Fruit fly (Drosophila melanogaster) whole organism, embryonic: ENCODE data around the gene wapl.

Experiments used
- BEAF-32 ChIP-seq: fragments of 200-800 bp; sonication (Bioruptor generic); optimal IDR thresholded peaks from 3 replicates; lab custom pipeline; 2017; ENCODE audit warnings: missing biosample characterization, missing genetic modification characterization, mild to moderate bottlenecking, moderate library complexity, missing genetic modification reagents
- CG10274 ChIP-seq: fragments of 200-800 bp; sonication (Bioruptor generic); optimal IDR thresholded peaks from 3 replicates; lab custom pipeline; 2017; ENCODE audit warnings: missing biosample characterization, mild to moderate bottlenecking, missing genetic modification characterization
- CG11560 ChIP-seq: fragments of 200-800 bp; sonication (Bioruptor generic); IDR thresholded peaks from 3 replicates; pipeline ENCODE4 v1.3.6; 2022; ENCODE audit warnings: missing biosample characterization, missing genetic modification characterization
- CG13287 ChIP-seq: fragments of 200-800 bp; sonication (Bioruptor generic); IDR thresholded peaks from 2 replicates; pipeline ENCODE4 v1.3.6; 2022; ENCODE audit warnings: missing biosample characterization, missing genetic modification characterization; ENCODE audit not compliant: partially characterized antibody
- CG14710 ChIP-seq: fragments of 200-800 bp; sonication (Bioruptor generic); optimal IDR thresholded peaks from 3 replicates; lab custom pipeline; 2019; ENCODE audit warnings: missing biosample characterization, mild to moderate bottlenecking, missing genetic modification characterization, moderate library complexity
- CG14860 ChIP-seq: fragments of 200-800 bp; sonication (Bioruptor generic); IDR thresholded peaks from 3 replicates; pipeline ENCODE4 v1.3.6; 2022; ENCODE audit warnings: missing biosample characterization, missing genetic modification characterization; ENCODE audit not compliant: partially characterized antibody
- CG15514 ChIP-seq: fragments of 200-800 bp; sonication (Bioruptor generic); optimal IDR thresholded peaks from 3 replicates; lab custom pipeline; 2017; ENCODE audit warnings: missing biosample characterization, missing genetic modification characterization, mild to moderate bottlenecking, moderate library complexity, missing genetic modification reagents
- CG16813 ChIP-seq: fragments of 200-800 bp; sonication (Bioruptor generic); IDR thresholded peaks from 3 replicates; pipeline ENCODE4 v1.3.6; 2022; ENCODE audit warnings: missing biosample characterization, missing genetic modification characterization; ENCODE audit not compliant: partially characterized antibody
- CG17186 ChIP-seq: fragments of 200-800 bp; sonication (Bioruptor generic); optimal IDR thresholded peaks from 3 replicates; lab custom pipeline; 2017; ENCODE audit warnings: missing biosample characterization, missing genetic modification reagents, missing genetic modification characterization
- CG2116 ChIP-seq: fragments of 200-800 bp; sonication (Bioruptor generic); optimal IDR thresholded peaks from 3 replicates; lab custom pipeline; 2018; ENCODE audit warnings: missing biosample characterization, mild to moderate bottlenecking, missing genetic modification characterization
- CG34376 ChIP-seq: fragments of 200-800 bp; sonication (Bioruptor generic); optimal IDR thresholded peaks from 2 replicates; lab custom pipeline; 2018; ENCODE audit warnings: missing biosample characterization, mild to moderate bottlenecking, missing genetic modification characterization
- Camta ChIP-seq: fragments of 200-800 bp; sonication (Bioruptor generic); optimal IDR thresholded peaks from 2 replicates; lab custom pipeline; 2016; ENCODE audit warnings: missing biosample characterization, missing genetic modification characterization
- Dll ChIP-seq: fragments of 200-800 bp; sonication (Bioruptor generic); IDR thresholded peaks from 4 replicates; pipeline ENCODE4 v1.3.6; 2022; ENCODE audit warnings: missing biosample characterization, missing genetic modification characterization; ENCODE audit not compliant: partially characterized antibody
- Doc3 ChIP-seq: fragments of 200-800 bp; sonication (Bioruptor generic); IDR thresholded peaks from 3 replicates; pipeline ENCODE4 v1.3.6; 2022; ENCODE audit warnings: missing biosample characterization, missing genetic modification characterization; ENCODE audit not compliant: partially characterized antibody
- Dp ChIP-seq: fragments of 200-800 bp; sonication (Bioruptor generic); optimal IDR thresholded peaks from 2 replicates; lab custom pipeline; 2018; ENCODE audit warnings: missing biosample characterization, mild to moderate bottlenecking, missing genetic modification characterization, moderate library complexity
- Dref ChIP-seq: fragments of 200-800 bp; sonication (Bioruptor generic); IDR thresholded peaks from 2 replicates; pipeline ENCODE4 v1.3.6; 2022; ENCODE audit warnings: missing biosample characterization, missing genetic modification characterization
- E2f2 ChIP-seq: fragments of 200-800 bp; sonication (Bioruptor generic); IDR thresholded peaks from 2 replicates; pipeline ENCODE4 v1.3.6; 2022; ENCODE audit warnings: missing biosample characterization, missing genetic modification characterization
- HLH4C ChIP-seq: fragments of 200-800 bp; sonication (Bioruptor generic); IDR thresholded peaks from 3 replicates; pipeline ENCODE4 v1.3.6; 2022; ENCODE audit warnings: missing biosample characterization, missing genetic modification characterization; ENCODE audit not compliant: partially characterized antibody
- Jarid2 ChIP-seq: fragments of 200-800 bp; sonication (Bioruptor generic); optimal IDR thresholded peaks from 3 replicates; lab custom pipeline; 2017; ENCODE audit warnings: mild to moderate bottlenecking, missing biosample characterization, missing genetic modification reagents, missing genetic modification characterization
- Lim3 ChIP-seq: fragments of 200-800 bp; sonication (Bioruptor generic); IDR thresholded peaks from 2 replicates; pipeline ENCODE4 v1.3.6; 2022; ENCODE audit warnings: missing biosample characterization, missing genetic modification characterization
- MBD-R2 ChIP-seq: fragments of 200-800 bp; sonication (Bioruptor generic); IDR thresholded peaks from 2 replicates; pipeline ENCODE4 v1.3.6; 2022; ENCODE audit warnings: missing biosample characterization, missing genetic modification characterization
- Sry-β ChIP-seq: fragments of 200-800 bp; sonication (Bioruptor generic); optimal IDR thresholded peaks from 2 replicates; lab custom pipeline; 2018; ENCODE audit warnings: missing biosample characterization, mild to moderate bottlenecking, missing genetic modification characterization, moderate library complexity
- Sry-δ ChIP-seq: fragments of 200-800 bp; sonication (Bioruptor generic); optimal IDR thresholded peaks from 2 replicates; lab custom pipeline; 2016; ENCODE audit warnings: missing biosample characterization, missing genetic modification characterization
- Usf ChIP-seq: fragments of 200-800 bp; sonication (Bioruptor generic); optimal IDR thresholded peaks from 2 replicates; lab custom pipeline; 2017; ENCODE audit warnings: missing genotype, missing biosample characterization, missing genetic modification characterization
- amos ChIP-seq: fragments of 200-800 bp; sonication (Bioruptor generic); IDR thresholded peaks from 2 replicates; pipeline ENCODE4 v1.3.6; 2022; ENCODE audit warnings: missing biosample characterization, missing genetic modification characterization; ENCODE audit not compliant: partially characterized antibody
- ato ChIP-seq: fragments of 200-800 bp; sonication (Bioruptor generic); IDR thresholded peaks from 2 replicates; pipeline ENCODE4 v1.3.6; 2022; ENCODE audit warnings: missing biosample characterization, missing genetic modification characterization; ENCODE audit not compliant: partially characterized antibody
- bbx ChIP-seq: fragments of 200-800 bp; sonication (Bioruptor generic); IDR thresholded peaks from 2 replicates; pipeline ENCODE4 v1.3.6; 2022; ENCODE audit warnings: missing biosample characterization, missing genetic modification characterization; ENCODE audit not compliant: partially characterized antibody
- chinmo ChIP-seq: fragments of 200-800 bp; sonication (Bioruptor generic); IDR thresholded peaks from 4 replicates; pipeline ENCODE4 v1.3.6; 2022; ENCODE audit warnings: missing biosample characterization, missing genetic modification characterization; ENCODE audit not compliant: partially characterized antibody
- crc ChIP-seq: fragments of 200-800 bp; sonication (Bioruptor generic); optimal IDR thresholded peaks from 2 replicates; lab custom pipeline; 2016; ENCODE audit warnings: missing biosample characterization, missing genetic modification characterization
- crp ChIP-seq, 2 experiments: fragments of 200-800 bp; sonication (Bioruptor generic); optimal IDR thresholded peaks; 2 replicates in 1 of 2; 3 replicates in 1 of 2; lab custom pipeline; 2017; ENCODE audit warnings: missing biosample characterization in 2 of 2, missing genetic modification characterization in 2 of 2, mild to moderate bottlenecking in 1 of 2, moderate library complexity in 1 of 2
- dimm ChIP-seq: fragments of 200-800 bp; sonication (Bioruptor generic); IDR thresholded peaks from 2 replicates; pipeline ENCODE4 v1.3.6; 2022; ENCODE audit warnings: missing biosample characterization, missing genetic modification characterization
- hbn ChIP-seq: fragments of 200-800 bp; sonication (Bioruptor generic); IDR thresholded peaks from 2 replicates; pipeline ENCODE4 v1.3.6; 2022; ENCODE audit warnings: missing biosample characterization, missing genetic modification characterization; ENCODE audit not compliant: partially characterized antibody
- lilli ChIP-seq: fragments of 200-800 bp; sonication (Bioruptor generic); optimal IDR thresholded peaks from 3 replicates; lab custom pipeline; 2016; ENCODE audit warnings: missing biosample characterization, missing genetic modification characterization
- nerfin-2 ChIP-seq: fragments of 200-800 bp; sonication (Bioruptor generic); IDR thresholded peaks from 2 replicates; pipeline ENCODE4 v1.3.6; 2022; ENCODE audit warnings: missing biosample characterization, missing genetic modification characterization; ENCODE audit not compliant: partially characterized antibody
- onecut ChIP-seq: fragments of 200-800 bp; sonication (Bioruptor generic); IDR thresholded peaks from 2 replicates; pipeline ENCODE4 v1.3.6; 2022; ENCODE audit warnings: missing biosample characterization, missing genetic modification characterization
- phol ChIP-seq: fragments of 200-800 bp; sonication (Bioruptor generic); optimal IDR thresholded peaks from 3 replicates; lab custom pipeline; 2018; ENCODE audit warnings: missing biosample characterization, mild to moderate bottlenecking, missing genetic modification characterization, moderate library complexity
- pzg ChIP-seq: fragments of 200-800 bp; sonication (Bioruptor generic); optimal IDR thresholded peaks from 3 replicates; lab custom pipeline; 2018; ENCODE audit warnings: missing biosample characterization, mild to moderate bottlenecking, missing genetic modification characterization, moderate library complexity
- scrt ChIP-seq: fragments of 200-800 bp; sonication (Bioruptor generic); optimal IDR thresholded peaks from 2 replicates; lab custom pipeline; 2018; ENCODE audit warnings: missing biosample characterization, mild to moderate bottlenecking, missing genetic modification characterization, moderate library complexity
- ssp ChIP-seq: fragments of 200-800 bp; sonication (Bioruptor generic); IDR thresholded peaks from 2 replicates; pipeline ENCODE4 v1.3.6; 2022; ENCODE audit warnings: missing biosample characterization, missing genetic modification characterization
- tap ChIP-seq: fragments of 200-800 bp; optimal IDR thresholded peaks from 3 replicates; lab custom pipeline; 2019; ENCODE audit warnings: missing biosample characterization, mild to moderate bottlenecking, missing genetic modification characterization, moderate library complexity
- trem ChIP-seq: fragments of 200-800 bp; optimal IDR thresholded peaks from 3 replicates; lab custom pipeline; 2019; ENCODE audit warnings: missing biosample characterization, mild to moderate bottlenecking, missing genetic modification characterization, moderate library complexity
- zen2 ChIP-seq: fragments of 200-800 bp; sonication (Bioruptor generic); IDR thresholded peaks from 3 replicates; pipeline ENCODE4 v1.3.6; 2022; ENCODE audit warnings: missing biosample characterization, missing genetic modification characterization; ENCODE audit not compliant: partially characterized antibody

wapl gene

DNA sequence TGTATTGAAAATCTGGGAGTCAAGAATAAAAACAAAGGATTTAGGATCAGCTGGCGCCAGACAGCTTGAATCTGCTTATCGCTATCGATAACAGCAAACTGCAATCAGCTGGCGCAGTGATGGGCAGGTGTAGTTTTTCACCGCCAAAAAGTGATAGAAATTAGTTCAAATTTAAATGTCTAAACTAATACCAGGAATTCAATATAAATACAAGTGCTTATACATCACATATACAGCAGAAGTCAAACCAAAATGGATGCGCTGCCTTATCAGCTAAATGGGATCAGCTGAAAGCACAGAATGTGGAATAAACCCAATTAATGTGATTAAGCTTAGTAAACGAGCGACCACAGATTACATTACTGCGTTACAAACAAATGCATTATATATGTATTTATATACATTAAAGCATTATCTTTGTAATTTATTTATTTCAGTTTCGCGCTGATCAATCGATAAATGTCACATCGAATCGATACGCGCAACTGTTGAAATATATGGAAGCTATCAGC lies 22.0 kb upstream of the wapl start, which contains the start of gene pn:
Gene pn, plus strand, starts transcription at position 462 of the 512 bp plus-strand sequence.
- TF ChIP-seq Camta (GFP tag; lab: Kevin White, UChicago) = no peak
- TF ChIP-seq Dll (GFP tag; lab: Robert Waterston, UW) = peak; percentile 55; the same call in 2 of the 4 replicates
- TF ChIP-seq HLH4C (GFP tag; lab: Robert Waterston, UW) = peak; percentile 60; the same call in 2 of the 3 replicates
- TF ChIP-seq CG14860 (GFP tag; lab: Robert Waterston, UW) = 0 out of 3 replicates have a peak, but pooled peaks have one; percentile 44
- TF ChIP-seq scrt (GFP tag; lab: Kevin White, UChicago) = no peak
- peak; percentile 80 for TF ChIP-seq E2f2 (GFP tag; lab: Robert Waterston, UW)
- peak; percentile 20; the same call in 1 of the 2 replicates for TF ChIP-seq amos
- peak; percentile 15 for TF ChIP-seq CG15514 (GFP tag; lab: Kevin White, UChicago)
- no peak for TF ChIP-seq crc (GFP tag; lab: Kevin White, UChicago)
- TF ChIP-seq tap (tag; lab: Kevin White, UChicago) = no peak
- peak; percentile 25 for TF ChIP-seq pzg (GFP tag; lab: Kevin White, UChicago)
- TF ChIP-seq CG10274 (GFP tag; lab: Kevin White, UChicago) = no peak
- no peak for TF ChIP-seq dimm (GFP tag; lab: Robert Waterston, UW)
- peak; percentile 55 for TF ChIP-seq BEAF-32 (GFP tag; lab: Kevin White, UChicago)
- TF ChIP-seq MBD-R2 (GFP tag; lab: Robert Waterston, UW) = peak; percentile 33; the same call in 1 of the 2 replicates
- TF ChIP-seq onecut (GFP tag; lab: Robert Waterston, UW) = peak; percentile 6; the same call in 1 of the 2 replicates
- TF ChIP-seq Sry-β (GFP tag; lab: Kevin White, UChicago) = peak; percentile 80
- peak; percentile 8 for TF ChIP-seq phol (tag; lab: Kevin White, UChicago)
- 0 out of 2 replicates have a peak, but pooled peaks have one; percentile 27 for TF ChIP-seq ato (GFP tag; lab: Robert Waterston, UW)
- TF ChIP-seq Dref (GFP tag; lab: Robert Waterston, UW) = peak; percentile 62
- no peak for TF ChIP-seq ssp
- no peak for TF ChIP-seq lilli (GFP tag; lab: Kevin White, UChicago)
- TF ChIP-seq CG16813 (GFP tag; lab: Robert Waterston, UW) = 0 out of 3 replicates have a peak, but pooled peaks have one; percentile 39
- peak; percentile 57 for TF ChIP-seq Sry-δ (GFP tag; lab: Kevin White, UChicago)
- peak; percentile 55 to 83 for TF ChIP-seq crp (GFP tag; optimal IDR thresholded peaks at IDR 0.05; lab: Kevin White, UChicago)
- TF ChIP-seq CG34376 (GFP tag; lab: Kevin White, UChicago) = no peak
- peak; percentile 37 for TF ChIP-seq CG17186 (GFP tag; lab: Kevin White, UChicago)
- TF ChIP-seq zen2 = 0 out of 3 replicates have a peak, but pooled peaks have one; percentile 17
- TF ChIP-seq hbn (GFP tag; lab: Robert Waterston, UW) = peak; percentile 39; the same call in 1 of the 2 replicates
- TF ChIP-seq CG11560 (tag; lab: Robert Waterston, UW) = no peak
- peak; percentile 56 for TF ChIP-seq CG2116
- TF ChIP-seq nerfin-2 (GFP tag; lab: Robert Waterston, UW) = peak; percentile 34; the same call in 1 of the 2 replicates
- TF ChIP-seq Usf (GFP tag; lab: Kevin White, UChicago) = no peak
- TF ChIP-seq Jarid2 (GFP tag; lab: Kevin White, UChicago) = no peak
- TF ChIP-seq trem = peak; percentile 0
- 0 out of 4 replicates have a peak, but pooled peaks have one; percentile 22 for TF ChIP-seq chinmo (GFP tag; lab: Robert Waterston, UW)
- peak; percentile 19 for TF ChIP-seq CG14710 (tag; lab: Kevin White, UChicago)
- 0 out of 3 replicates have a peak, but pooled peaks have one; percentile 19 for TF ChIP-seq Doc3
- TF ChIP-seq Dp (GFP tag; lab: Kevin White, UChicago) = peak; percentile 71
- TF ChIP-seq Lim3 (GFP tag; lab: Robert Waterston, UW) = no peak
- peak; percentile 38; the same call in 1 of the 2 replicates for TF ChIP-seq bbx (GFP tag; lab: Robert Waterston, UW)
- TF ChIP-seq CG13287 = peak; percentile 32; the same call in 1 of the 2 replicates
